Worm (Caenorhabditis elegans): Measurements from ENCODE around the gene xrn-1.

Gene xrn-1

DNA sequence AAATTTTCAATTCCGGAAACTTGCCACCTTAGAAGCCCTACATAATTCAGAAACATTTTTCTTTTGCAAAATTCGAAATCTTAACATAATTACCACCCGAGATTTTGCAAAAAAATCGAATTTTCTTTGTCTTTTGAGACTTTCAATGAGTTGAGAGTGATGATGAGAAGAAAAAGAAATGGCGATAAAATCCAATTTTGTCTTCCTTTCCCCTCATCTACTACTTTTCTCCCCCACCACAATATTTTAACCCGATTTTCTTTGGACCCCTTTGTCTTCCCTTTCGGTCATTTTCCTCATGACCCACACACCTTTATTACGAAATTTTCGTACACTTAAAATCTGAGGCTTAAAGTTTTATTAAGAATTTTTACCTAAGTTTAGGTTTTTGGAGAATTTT, 29.6 kb downstream of the xrn-1 start:
- TF ChIP-seq fkh-2 (tag; optimal IDR thresholded peaks at IDR 0.05) (no peak), fkh-10 (GFP tag; optimal IDR thresholded peaks at IDR 0.05) (peak; percentile 4)

DNA sequence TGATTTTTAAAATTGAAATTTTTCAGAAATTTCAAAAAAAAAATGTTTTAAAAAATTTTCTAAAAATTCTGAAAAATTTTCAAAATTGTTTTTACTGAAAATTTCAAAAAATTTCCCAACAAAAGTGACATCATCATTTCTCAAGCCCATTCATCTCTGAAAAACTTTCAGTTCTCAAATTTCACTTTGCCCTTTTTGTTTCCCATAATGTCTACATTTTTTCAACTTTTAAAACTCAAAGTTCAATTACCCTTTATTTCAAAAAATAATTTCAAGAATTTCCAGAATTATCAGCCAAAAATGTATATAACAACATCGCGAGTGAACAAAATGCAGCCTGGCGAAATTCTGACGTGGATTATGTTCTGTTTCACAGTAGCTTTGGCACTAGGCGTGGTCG, 32.3 kb downstream of the xrn-1 start, which contains the start of gene bkip-1:
Gene bkip-1 (plus strand): TSS at position 301 of the 400 bp plus-strand sequence.
- TF ChIP-seq tbx-2 (tag; optimal IDR thresholded peaks at IDR 0.05) (no peak), egl-5 (tag; optimal IDR thresholded peaks at IDR 0.05) (no peak), ama-1 (optimal IDR thresholded peaks at IDR 0.05) (no peak), nhr-43 (tag; optimal IDR thresholded peaks at IDR 0.05; ENCODE audit: poor library complexity, severe bottlenecking) (no peak), eor-1 (tag; optimal IDR thresholded peaks at IDR 0.05) (no peak), nhr-237 (tag; optimal IDR thresholded peaks at IDR 0.05) (no peak), ZK546.5 (tag; optimal IDR thresholded peaks at IDR 0.05) (no peak), jun-1 (tag; optimal IDR thresholded peaks at IDR 0.05) (no peak), pha-4 (tag; optimal IDR thresholded peaks at IDR 0.05) (no peak), skn-1 (tag; optimal IDR thresholded peaks at IDR 0.05) (no peak), fkh-2 (tag; optimal IDR thresholded peaks at IDR 0.05) (no peak), nhr-28 (tag; optimal IDR thresholded peaks at IDR 0.05) (no peak), mml-1 (tag; optimal IDR thresholded peaks at IDR 0.05) (no peak)

DNA sequence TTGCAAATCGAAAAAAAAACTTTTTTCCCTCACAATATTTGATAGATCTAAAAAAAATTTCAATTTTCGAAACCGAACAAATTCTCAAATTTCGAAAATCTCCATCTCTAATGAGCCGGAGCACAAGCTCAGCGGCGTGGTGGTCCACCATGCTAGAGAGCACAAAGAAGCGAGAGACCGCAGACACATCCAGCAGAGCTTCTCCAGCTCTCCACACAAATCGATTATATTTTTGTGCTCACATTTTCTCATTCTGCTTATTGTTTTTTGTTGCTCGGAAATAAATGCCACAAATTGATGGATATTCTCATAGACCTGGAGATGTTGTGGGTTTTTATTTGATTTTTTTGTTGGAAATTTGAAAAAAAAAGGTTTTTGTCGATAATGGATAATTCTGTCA, 33.4 kb downstream of the xrn-1 start:
- TF ChIP-seq hmg-11 (tag; optimal IDR thresholded peaks at IDR 0.05) = peak; percentile 18
- no peak for TF ChIP-seq lin-15B (tag; optimal IDR thresholded peaks at IDR 0.05)
- TF ChIP-seq ztf-11 (tag; optimal IDR thresholded peaks at IDR 0.05) = no peak
- peak; percentile 23 for TF ChIP-seq ceh-28 (tag; optimal IDR thresholded peaks at IDR 0.05)
- peak; percentile 34 for TF ChIP-seq nfya-1 (tag; optimal IDR thresholded peaks at IDR 0.05; ENCODE audit: insufficient read depth)

DNA sequence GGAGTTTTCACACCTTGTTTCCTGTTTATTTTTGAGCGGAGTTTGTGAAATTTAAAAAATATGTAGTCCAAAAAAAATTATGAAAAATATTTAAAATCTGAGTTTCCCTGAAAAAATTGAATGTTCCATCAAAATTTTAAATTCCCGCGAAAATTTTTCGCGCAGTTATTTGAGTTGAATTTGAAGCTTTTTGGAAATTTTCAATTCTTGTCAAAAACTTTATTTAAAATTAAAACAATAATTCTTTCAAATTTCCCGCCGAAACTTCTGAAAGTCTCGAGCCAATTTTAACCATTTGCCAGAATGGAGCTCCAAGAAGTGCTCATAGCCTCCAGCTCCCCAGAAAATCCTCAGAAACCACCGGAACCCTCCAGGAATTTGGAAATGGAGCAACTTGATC, 35.8 kb downstream of the xrn-1 start, which contains the start of gene gur-4:
Gene gur-4 (plus strand): TSS at position 301 of the 400 bp plus-strand sequence.
- TF ChIP-seq ceh-28 (tag; optimal IDR thresholded peaks at IDR 0.05) (no peak), nhr-25 (tag; optimal IDR thresholded peaks at IDR 0.05) (no peak), aly-2 (tag; optimal IDR thresholded peaks at IDR 0.05) (no peak)

DNA sequence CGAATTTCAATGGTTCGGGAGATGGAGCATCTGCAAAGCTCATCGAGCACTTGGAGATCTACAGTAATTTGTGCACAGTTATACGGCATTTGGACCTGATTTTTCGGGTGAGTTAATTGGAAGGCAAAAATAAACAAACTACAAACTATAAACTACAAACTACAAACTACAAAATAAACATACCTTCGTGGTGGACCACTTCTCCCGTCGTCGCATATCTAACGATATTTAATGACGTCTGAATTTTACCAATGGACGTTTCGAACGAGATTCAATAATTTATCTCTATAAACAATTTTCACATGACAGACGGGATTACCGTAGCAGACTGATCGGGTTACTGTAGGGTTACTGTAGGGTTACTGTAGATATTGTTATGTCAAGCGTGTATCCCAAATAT, 37.5 kb downstream of the xrn-1 start:
- TF ChIP-seq unc-62 (GFP tag; optimal IDR thresholded peaks at IDR 0.05) (no peak), sea-2 (GFP tag; optimal IDR thresholded peaks at IDR 0.05) (no peak), jun-1 (tag; optimal IDR thresholded peaks at IDR 0.05) (no peak), R02D3.7 (tag; optimal IDR thresholded peaks at IDR 0.05) (no peak), daf-12 (tag; optimal IDR thresholded peaks at IDR 0.05) (no peak), mdl-1 (tag; optimal IDR thresholded peaks at IDR 0.05) (no peak)

DNA sequence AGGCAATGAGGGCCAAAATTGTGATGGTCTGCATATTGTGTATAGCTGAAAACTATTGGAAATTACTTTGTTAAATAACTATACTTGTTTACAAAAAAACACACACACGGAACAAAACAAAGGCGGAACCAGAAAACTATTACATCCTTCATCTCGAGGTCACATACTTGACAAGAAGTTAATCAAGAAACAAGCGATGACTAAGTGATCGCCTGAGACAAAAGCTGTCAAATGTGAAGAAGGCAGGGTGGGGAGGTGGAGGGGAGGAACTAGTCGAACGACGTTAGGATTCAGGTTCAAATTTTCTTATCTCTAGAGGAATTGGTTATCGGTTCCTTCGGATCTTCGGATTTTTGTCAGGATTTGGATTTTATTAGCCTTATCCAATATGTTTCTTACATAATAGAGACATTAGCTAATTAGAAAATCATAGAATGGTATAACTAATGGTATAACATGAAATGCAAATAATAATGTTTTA, 40.5 kb downstream of the xrn-1 start, which contains the start of gene cpg-7:
Gene cpg-7 (minus strand): TSS at position 51 of the 481 bp plus-strand sequence.
- TF ChIP-seq ztf-11 (tag; optimal IDR thresholded peaks at IDR 0.05) = no peak
- TF ChIP-seq lin-39 (tag; optimal IDR thresholded peaks at IDR 0.05) = no peak
- peak; percentile 72 for TF ChIP-seq nhr-25 (tag; optimal IDR thresholded peaks at IDR 0.05)
- no peak for TF ChIP-seq pha-4 (tag; optimal IDR thresholded peaks at IDR 0.05)
- TF ChIP-seq ama-1 (optimal IDR thresholded peaks at IDR 0.05) = peak; percentile 44
- peak; percentile 56 for TF ChIP-seq nhr-23 (tag; optimal IDR thresholded peaks at IDR 0.05)
- no peak for TF ChIP-seq lin-15B (tag; optimal IDR thresholded peaks at IDR 0.05)
- TF ChIP-seq nhr-11 (tag; optimal IDR thresholded peaks at IDR 0.05) = no peak

DNA sequence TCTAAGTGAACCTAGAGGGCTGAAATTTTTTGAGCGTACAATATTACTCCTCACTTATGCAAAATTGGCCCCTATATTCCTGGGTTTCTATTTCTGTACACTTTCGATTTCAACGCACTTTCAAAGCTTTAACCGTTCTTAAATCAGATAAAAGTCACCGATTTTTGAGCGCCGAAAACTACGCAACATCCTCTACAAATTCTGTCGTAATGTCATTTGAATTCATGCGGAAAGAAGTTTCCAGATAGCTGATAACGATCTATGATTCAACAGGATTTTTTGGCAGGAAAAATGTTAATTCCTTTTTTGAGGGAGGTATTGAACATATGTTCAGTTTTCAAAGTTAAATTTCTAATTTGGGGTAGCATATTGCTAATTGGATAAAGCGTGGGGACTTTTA, 44.1 kb downstream of the xrn-1 start:
- TF ChIP-seq snpc-4 (tag; optimal IDR thresholded peaks at IDR 0.05) = no peak
- TF ChIP-seq unc-62 (GFP tag; optimal IDR thresholded peaks at IDR 0.05) = no peak
- TF ChIP-seq elt-1 (tag; optimal IDR thresholded peaks at IDR 0.05) = peak; percentile 23
- TF ChIP-seq nhr-25 (tag; optimal IDR thresholded peaks at IDR 0.05) = peak; percentile 65
- TF ChIP-seq unc-39 (tag; optimal IDR thresholded peaks at IDR 0.05) = no peak
- no peak for TF ChIP-seq nhr-28 (tag; optimal IDR thresholded peaks at IDR 0.05)
- no peak for TF ChIP-seq nhr-77 (tag; optimal IDR thresholded peaks at IDR 0.05)
- no peak for TF ChIP-seq fos-1 (tag; optimal IDR thresholded peaks at IDR 0.05)

Measured in whole organism, L3 larva.